Worm (Caenorhabditis elegans): ENCODE measurements around the gene nhr-204.
"Not testable (repeated sequence)": the region's sequence is repeated elsewhere in the genome, so short reads cannot be mapped to it uniquely, and the experiment has no call there.

- not testable (repeated sequence) for TF ChIP-seq fkh-10 (GFP tag; optimal IDR thresholded peaks at IDR 0.05); nhr-12 (tag; optimal IDR thresholded peaks at IDR 0.05); ama-1 (optimal IDR thresholded peaks at IDR 0.05); ZK546.5 (tag; optimal IDR thresholded peaks at IDR 0.05); ceh-16 (tag; optimal IDR thresholded peaks at IDR 0.05); snpc-4 (tag; optimal IDR thresholded peaks at IDR 0.05); pqm-1 (tag; optimal IDR thresholded peaks at IDR 0.05); aly-2 (tag; optimal IDR thresholded peaks at IDR 0.05); egl-27 (tag; optimal IDR thresholded peaks at IDR 0.05); skn-1 (tag; optimal IDR thresholded peaks at IDR 0.05); lin-15B (tag; optimal IDR thresholded peaks at IDR 0.05); nhr-28 (tag; optimal IDR thresholded peaks at IDR 0.05); tbx-2 (tag; optimal IDR thresholded peaks at IDR 0.05); lin-39 (tag; optimal IDR thresholded peaks at IDR 0.05)
Measured at ce11 chrV:212687-213086, 45.9 kb downstream of the nhr-204 start, which contains the start of gene DC2.5.
